Worm (Caenorhabditis elegans): ENCODE results near the gene dlat-1.

DNA sequence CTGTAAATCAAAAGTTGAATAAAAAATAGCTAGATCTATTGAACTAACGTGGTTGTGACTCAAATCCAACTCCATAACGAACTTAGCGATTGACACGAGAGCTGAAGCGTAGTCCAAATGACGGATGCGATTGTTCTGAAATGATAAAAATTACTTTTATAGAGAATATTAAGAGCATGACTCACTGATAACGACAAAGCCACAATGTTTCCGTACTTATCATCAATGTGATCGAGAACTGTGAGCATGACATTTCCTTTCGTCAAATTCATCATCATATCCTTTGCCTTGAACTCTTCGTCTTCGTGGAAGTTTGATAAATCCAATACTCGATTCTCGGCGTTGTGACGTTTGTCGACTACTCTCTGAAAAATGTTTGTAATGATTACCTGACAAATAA, 33.1 kb downstream of the dlat-1 start:
- TF ChIP-seq fos-1 (tag; optimal IDR thresholded peaks at IDR 0.05), result no peak
- TF ChIP-seq lin-13 (GFP tag; optimal IDR thresholded peaks at IDR 0.05), result no peak
- no peak for TF ChIP-seq ztf-11 (tag; optimal IDR thresholded peaks at IDR 0.05)
- TF ChIP-seq lin-35 (GFP tag; optimal IDR thresholded peaks at IDR 0.05), result no peak
- TF ChIP-seq sptf-1 (tag; optimal IDR thresholded peaks at IDR 0.05), result no peak

Data from whole organism, L1 larva.